ENCODE assay signal across 1 fruit fly cellular context in the genomic region with DNA sequence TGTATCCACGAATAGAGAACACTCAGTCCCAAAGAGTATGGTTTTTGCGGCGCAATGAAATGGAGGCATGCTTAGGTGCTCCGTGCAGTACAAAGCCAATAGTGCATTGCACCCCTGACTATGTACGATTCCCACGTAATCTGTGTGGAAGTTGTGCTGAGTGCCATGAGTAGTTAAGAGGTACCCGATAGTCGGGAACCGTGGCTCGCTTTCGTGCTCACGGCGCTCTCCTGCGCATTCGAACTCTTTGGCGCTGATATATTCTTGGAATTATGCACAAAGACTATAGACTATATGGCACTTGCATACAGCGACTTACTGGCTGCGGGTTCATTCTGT.
TF ChIP-seq lines count a peak whose summit lies in the region.

No protein-coding gene starts in this region.

TF ChIP-seq in whole organism, embryonic, 481 proteins besides CTCF, POLR2A, EP300 and RAD21 (continued from another document and continues in another):
- peak; percentile 89 for TF ChIP-seq D19B (GFP tag; optimal IDR thresholded peaks at IDR 0.05; lab: Kevin White, UChicago)
- no peak for TF ChIP-seq CG5180 (GFP tag; optimal IDR thresholded peaks at IDR 0.05; lab: Kevin White, UChicago)
- TF ChIP-seq Side (GFP tag; optimal IDR thresholded peaks at IDR 0.05; lab: Kevin White, UChicago): no peak
- TF ChIP-seq Scr (GFP tag; IDR thresholded peaks at IDR 0.05; lab: Robert Waterston, UW; ENCODE audit: partially characterized antibody): no peak
- no peak for TF ChIP-seq Oli (tag; optimal IDR thresholded peaks at IDR 0.05; lab: Kevin White, UChicago)
- no peak; the same call in 1 of the 2 replicates for TF ChIP-seq Rx (GFP tag; IDR thresholded peaks at IDR 0.05; lab: Robert Waterston, UW)
- TF ChIP-seq Antp (GFP tag; optimal IDR thresholded peaks at IDR 0.05; lab: Kevin White, UChicago): peak; percentile 1
- no peak for TF ChIP-seq CG10543 (GFP tag; optimal IDR thresholded peaks at IDR 0.05; lab: Kevin White, UChicago)
- no peak for TF ChIP-seq Kr (GFP tag; optimal IDR thresholded peaks at IDR 0.05; lab: Kevin White, UChicago)
- TF ChIP-seq CG11723 (GFP tag; optimal IDR thresholded peaks at IDR 0.05; lab: Kevin White, UChicago): no peak
- TF ChIP-seq ERR (GFP tag; optimal IDR thresholded peaks at IDR 0.05; lab: Kevin White, UChicago): no peak
- TF ChIP-seq CG16815 (GFP tag; optimal IDR thresholded peaks at IDR 0.05; lab: Kevin White, UChicago): no peak
- no peak for TF ChIP-seq luna (GFP tag; optimal IDR thresholded peaks at IDR 0.05; lab: Kevin White, UChicago)
- no peak for TF ChIP-seq HmgD (GFP tag; optimal IDR thresholded peaks at IDR 0.05; lab: Kevin White, UChicago)
- TF ChIP-seq Ada2b (GFP tag; IDR thresholded peaks at IDR 0.05; lab: Robert Waterston, UW): peak; percentile 32; the same call in 1 of the 2 replicates
- TF ChIP-seq CG17802 (tag; optimal IDR thresholded peaks at IDR 0.05; lab: Kevin White, UChicago): no peak
- no peak for TF ChIP-seq Abd-B (GFP tag; optimal IDR thresholded peaks at IDR 0.05; lab: Kevin White, UChicago)
- TF ChIP-seq pfk (GFP tag; optimal IDR thresholded peaks at IDR 0.05; lab: Kevin White, UChicago): no peak
- TF ChIP-seq CG11695 (GFP tag; IDR thresholded peaks at IDR 0.05; lab: Robert Waterston, UW): no peak
- no peak for TF ChIP-seq CG15073 (GFP tag; optimal IDR thresholded peaks at IDR 0.05; lab: Kevin White, UChicago)
- TF ChIP-seq Usf (GFP tag; optimal IDR thresholded peaks at IDR 0.05; lab: Kevin White, UChicago): no peak
- no peak for TF ChIP-seq Stat92E (GFP tag; optimal IDR thresholded peaks at IDR 0.05; lab: Kevin White, UChicago)
- peak; percentile 28 for TF ChIP-seq bab2 (GFP tag; optimal IDR thresholded peaks at IDR 0.05; lab: Kevin White, UChicago)
- no peak for TF ChIP-seq CG1602 (GFP tag; optimal IDR thresholded peaks at IDR 0.05; lab: Kevin White, UChicago)
- no peak for TF ChIP-seq bbx (GFP tag; IDR thresholded peaks at IDR 0.05; lab: Robert Waterston, UW; ENCODE audit: partially characterized antibody)
- TF ChIP-seq CG10654 (GFP tag; optimal IDR thresholded peaks at IDR 0.05; lab: Kevin White, UChicago): no peak
- no peak for TF ChIP-seq CG13424 (tag; optimal IDR thresholded peaks at IDR 0.05; lab: Kevin White, UChicago)
- TF ChIP-seq CG10267 (tag; optimal IDR thresholded peaks at IDR 0.05; lab: Kevin White, UChicago): no peak
- TF ChIP-seq Med (GFP tag; lab: Kevin White, UChicago): peak; percentile 58
- no peak for TF ChIP-seq CG7372 (GFP tag; IDR thresholded peaks at IDR 0.05; lab: Robert Waterston, UW)
- TF ChIP-seq Hmx (GFP tag; optimal IDR thresholded peaks at IDR 0.05; lab: Kevin White, UChicago): no peak
- no peak for TF ChIP-seq kah (GFP tag; optimal IDR thresholded peaks at IDR 0.05; lab: Kevin White, UChicago)
- TF ChIP-seq dmrt99B (tag; optimal IDR thresholded peaks at IDR 0.05; lab: Kevin White, UChicago): peak; percentile 29
- TF ChIP-seq Dref (GFP tag; IDR thresholded peaks at IDR 0.05; lab: Robert Waterston, UW): no peak
- TF ChIP-seq Atf3 (GFP tag; optimal IDR thresholded peaks at IDR 0.05; lab: Kevin White, UChicago): no peak
- TF ChIP-seq CG18619 (GFP tag; optimal IDR thresholded peaks at IDR 0.05; lab: Kevin White, UChicago): no peak
- no peak for TF ChIP-seq stwl (tag; optimal IDR thresholded peaks at IDR 0.05; lab: Kevin White, UChicago)
- TF ChIP-seq dpn (GFP tag; optimal IDR thresholded peaks at IDR 0.05; lab: Kevin White, UChicago): peak in 1 of 2 experiments; percentile 15
- TF ChIP-seq prd (optimal IDR thresholded peaks at IDR 0.05; lab: Kevin White, UChicago): no peak
- TF ChIP-seq prd (GFP tag; IDR thresholded peaks at IDR 0.05; lab: Robert Waterston, UW): peak; percentile 30; the same call in 1 of the 3 replicates
- no peak for TF ChIP-seq sima (GFP tag; optimal IDR thresholded peaks at IDR 0.05; lab: Kevin White, UChicago)
- TF ChIP-seq ase (GFP tag; IDR thresholded peaks at IDR 0.05; lab: Robert Waterston, UW): no peak
- no peak for TF ChIP-seq Myb (GFP tag; optimal IDR thresholded peaks at IDR 0.05; lab: Kevin White, UChicago)
- TF ChIP-seq CG4360 (GFP tag; IDR thresholded peaks at IDR 0.05; lab: Robert Waterston, UW): no peak
- TF ChIP-seq grau (tag; optimal IDR thresholded peaks at IDR 0.05; lab: Kevin White, UChicago): no peak
- TF ChIP-seq salm (tag; optimal IDR thresholded peaks at IDR 0.05; lab: Kevin White, UChicago): no peak
- TF ChIP-seq ewg (GFP tag; optimal IDR thresholded peaks at IDR 0.05; lab: Kevin White, UChicago): no peak
- no peak for TF ChIP-seq lola (GFP tag; optimal IDR thresholded peaks at IDR 0.05; lab: Kevin White, UChicago)
- no peak for TF ChIP-seq klu (GFP tag; IDR thresholded peaks at IDR 0.05; lab: Robert Waterston, UW)
- no peak for TF ChIP-seq Fer2 (tag; optimal IDR thresholded peaks at IDR 0.05; lab: Kevin White, UChicago)
- TF ChIP-seq ttk (GFP tag; IDR thresholded peaks at IDR 0.05; lab: Robert Waterston, UW): peak; percentile 29; the same call in 1 of the 2 replicates
- TF ChIP-seq mam (GFP tag; optimal IDR thresholded peaks at IDR 0.05; lab: Kevin White, UChicago): no peak
- no peak for TF ChIP-seq CG3847 (GFP tag; IDR thresholded peaks at IDR 0.05; lab: Robert Waterston, UW)
- no peak for TF ChIP-seq ara (GFP tag; IDR thresholded peaks at IDR 0.05; lab: Robert Waterston, UW)
- TF ChIP-seq CG3407 (GFP tag; optimal IDR thresholded peaks at IDR 0.05; lab: Kevin White, UChicago): no peak
- TF ChIP-seq CG17385 (GFP tag; optimal IDR thresholded peaks at IDR 0.05; lab: Kevin White, UChicago): no peak
- TF ChIP-seq CG9437 (GFP tag; optimal IDR thresholded peaks at IDR 0.05; lab: Kevin White, UChicago): no peak
- no peak for TF ChIP-seq Tbp (GFP tag; optimal IDR thresholded peaks at IDR 0.05; lab: Kevin White, UChicago)
- TF ChIP-seq Hr78 (GFP tag; optimal IDR thresholded peaks at IDR 0.05; lab: Kevin White, UChicago): peak in 1 of 2 experiments; percentile 45
- no peak for TF ChIP-seq gcm (GFP tag; optimal IDR thresholded peaks at IDR 0.05; lab: Kevin White, UChicago)
- no peak for TF ChIP-seq CG33557 (GFP tag; optimal IDR thresholded peaks at IDR 0.05; lab: Kevin White, UChicago)
- no peak for TF ChIP-seq sim (GFP tag; IDR thresholded peaks at IDR 0.05; lab: Robert Waterston, UW)
- no peak for TF ChIP-seq HLH54F (GFP tag; optimal IDR thresholded peaks at IDR 0.05; lab: Kevin White, UChicago)
- no peak for TF ChIP-seq exex (tag; optimal IDR thresholded peaks at IDR 0.05; lab: Kevin White, UChicago)
- TF ChIP-seq CG6272 (GFP tag; IDR thresholded peaks at IDR 0.05; lab: Robert Waterston, UW): no peak
- TF ChIP-seq gro (GFP tag; optimal IDR thresholded peaks at IDR 0.05; lab: Kevin White, UChicago): no peak
- no peak for TF ChIP-seq Asciz (GFP tag; optimal IDR thresholded peaks at IDR 0.05; lab: Kevin White, UChicago)
- TF ChIP-seq CG12236 (GFP tag; optimal IDR thresholded peaks at IDR 0.05; lab: Kevin White, UChicago): no peak
- TF ChIP-seq ap (GFP tag; IDR thresholded peaks at IDR 0.05; lab: Robert Waterston, UW): no peak
- no peak for TF ChIP-seq amos (GFP tag; IDR thresholded peaks at IDR 0.05; lab: Robert Waterston, UW; ENCODE audit: partially characterized antibody)
- TF ChIP-seq bowl (GFP tag; IDR thresholded peaks at IDR 0.05; lab: Robert Waterston, UW): no peak
- no peak for TF ChIP-seq NK7.1 (GFP tag; optimal IDR thresholded peaks at IDR 0.05; lab: Kevin White, UChicago)
- TF ChIP-seq Dp (GFP tag; optimal IDR thresholded peaks at IDR 0.05; lab: Kevin White, UChicago): no peak
- no peak for TF ChIP-seq jing (GFP tag; optimal IDR thresholded peaks at IDR 0.05; lab: Kevin White, UChicago)
- no peak for TF ChIP-seq CG2202 (tag; optimal IDR thresholded peaks at IDR 0.05; lab: Kevin White, UChicago)
- TF ChIP-seq NfI (GFP tag; optimal IDR thresholded peaks at IDR 0.05; lab: Kevin White, UChicago): no peak
- no peak for TF ChIP-seq yki (optimal IDR thresholded peaks at IDR 0.05; lab: Kevin White, UChicago)
- no peak for TF ChIP-seq ato (GFP tag; IDR thresholded peaks at IDR 0.05; lab: Robert Waterston, UW; ENCODE audit: partially characterized antibody)
- no peak for TF ChIP-seq trh (GFP tag; optimal IDR thresholded peaks at IDR 0.05; lab: Kevin White, UChicago)
- no peak for TF ChIP-seq run (tag; optimal IDR thresholded peaks at IDR 0.05; lab: Kevin White, UChicago)
- peak; percentile 35 for TF ChIP-seq CG7839 (tag; optimal IDR thresholded peaks at IDR 0.05; lab: Kevin White, UChicago)
- no peak for TF ChIP-seq CG17612 (GFP tag; IDR thresholded peaks at IDR 0.05; lab: Robert Waterston, UW)
- TF ChIP-seq Fer3 (tag; optimal IDR thresholded peaks at IDR 0.05; lab: Kevin White, UChicago): no peak
- TF ChIP-seq CG10979 (tag; optimal IDR thresholded peaks at IDR 0.05; lab: Kevin White, UChicago): no peak
- TF ChIP-seq D (optimal IDR thresholded peaks at IDR 0.05; lab: Kevin White, UChicago): no peak
- TF ChIP-seq D (GFP tag; optimal IDR thresholded peaks at IDR 0.05; lab: Kevin White, UChicago): no peak
- TF ChIP-seq CG8290 (GFP tag; optimal IDR thresholded peaks at IDR 0.05; lab: Kevin White, UChicago): no peak
- peak in 1 of 2 experiments; percentile 34 for TF ChIP-seq CG8290 (tag; optimal IDR thresholded peaks at IDR 0.05; lab: Kevin White, UChicago)
- peak; percentile 48; the same call in 1 of the 2 replicates for TF ChIP-seq sob (GFP tag; IDR thresholded peaks at IDR 0.05; lab: Robert Waterston, UW)
- TF ChIP-seq CG17912 (GFP tag; optimal IDR thresholded peaks at IDR 0.05; lab: Kevin White, UChicago): no peak
- TF ChIP-seq CG8359 (GFP tag; optimal IDR thresholded peaks at IDR 0.05; lab: Kevin White, UChicago; ENCODE audit: borderline replicate concordance): no peak
- no peak for TF ChIP-seq Pdp1 (GFP tag; optimal IDR thresholded peaks at IDR 0.05; lab: Kevin White, UChicago)
- TF ChIP-seq nerfin-2 (GFP tag; IDR thresholded peaks at IDR 0.05; lab: Robert Waterston, UW; ENCODE audit: partially characterized antibody): no peak
- no peak for TF ChIP-seq CG7928 (GFP tag; optimal IDR thresholded peaks at IDR 0.05; lab: Kevin White, UChicago)
- TF ChIP-seq CG32772 (GFP tag; IDR thresholded peaks at IDR 0.05; lab: Robert Waterston, UW): peak; percentile 32; the same call in 1 of the 2 replicates
- TF ChIP-seq CG4707 (GFP tag; optimal IDR thresholded peaks at IDR 0.05; lab: Kevin White, UChicago): no peak
- TF ChIP-seq CG7556 (GFP tag; optimal IDR thresholded peaks at IDR 0.05; lab: Kevin White, UChicago): no peak
- TF ChIP-seq knrl (GFP tag; IDR thresholded peaks at IDR 0.05; lab: Robert Waterston, UW; ENCODE audit: partially characterized antibody): no peak
- TF ChIP-seq Mrtf (GFP tag; IDR thresholded peaks at IDR 0.05; lab: Robert Waterston, UW): no peak
- no peak for TF ChIP-seq CG8924 (tag; optimal IDR thresholded peaks at IDR 0.05; lab: Kevin White, UChicago)
- no peak for TF ChIP-seq Dip2 (GFP tag; IDR thresholded peaks at IDR 0.05; lab: Robert Waterston, UW)
- no peak for TF ChIP-seq HLHmδ (GFP tag; optimal IDR thresholded peaks at IDR 0.05; lab: Kevin White, UChicago)
- no peak for TF ChIP-seq zen (tag; optimal IDR thresholded peaks at IDR 0.05; lab: Kevin White, UChicago)
- TF ChIP-seq Dll (GFP tag; IDR thresholded peaks at IDR 0.05; lab: Robert Waterston, UW; ENCODE audit: partially characterized antibody): no peak
- no peak for TF ChIP-seq rib (GFP tag; IDR thresholded peaks at IDR 0.05; lab: Robert Waterston, UW)
- TF ChIP-seq sc (optimal IDR thresholded peaks at IDR 0.05; lab: Kevin White, UChicago): no peak
- no peak for TF ChIP-seq sc (GFP tag; optimal IDR thresholded peaks at IDR 0.05; lab: Kevin White, UChicago)
- peak; percentile 5 for TF ChIP-seq phol (tag; optimal IDR thresholded peaks at IDR 0.05; lab: Kevin White, UChicago)
- no peak for TF ChIP-seq CG10147 (GFP tag; optimal IDR thresholded peaks at IDR 0.05; lab: Kevin White, UChicago)
- no peak for TF ChIP-seq ham (GFP tag; IDR thresholded peaks at IDR 0.05; lab: Robert Waterston, UW)
- TF ChIP-seq CG34224 (GFP tag; IDR thresholded peaks at IDR 0.05; lab: Robert Waterston, UW; ENCODE audit: partially characterized antibody): no peak
- no peak; the same call in 1 of the 2 replicates for TF ChIP-seq CG32767 (GFP tag; IDR thresholded peaks at IDR 0.05; lab: Robert Waterston, UW)
- no peak for TF ChIP-seq B-H2 (GFP tag; optimal IDR thresholded peaks at IDR 0.05; lab: Kevin White, UChicago)
- TF ChIP-seq sens (GFP tag; lab: Kevin White, UChicago): no peak
- peak; percentile 23; the same call in 1 of the 2 replicates for TF ChIP-seq Xrp1 (GFP tag; IDR thresholded peaks at IDR 0.05; lab: Robert Waterston, UW)
- no peak for TF ChIP-seq tin (GFP tag; optimal IDR thresholded peaks at IDR 0.05; lab: Kevin White, UChicago)
- TF ChIP-seq Sox100B (GFP tag; optimal IDR thresholded peaks at IDR 0.05; lab: Kevin White, UChicago): no peak
- TF ChIP-seq eyg (GFP tag; optimal IDR thresholded peaks at IDR 0.05; lab: Kevin White, UChicago): no peak
- no peak for TF ChIP-seq Hsf (GFP tag; optimal IDR thresholded peaks at IDR 0.05; lab: Kevin White, UChicago)
- TF ChIP-seq Dad (GFP tag; optimal IDR thresholded peaks at IDR 0.05; lab: Kevin White, UChicago): no peak
- TF ChIP-seq Dip3 (GFP tag; optimal IDR thresholded peaks at IDR 0.05; lab: Kevin White, UChicago): no peak
- TF ChIP-seq cwo (GFP tag; optimal IDR thresholded peaks at IDR 0.05; lab: Kevin White, UChicago): peak; percentile 15
- TF ChIP-seq CG30020 (tag; optimal IDR thresholded peaks at IDR 0.05; lab: Kevin White, UChicago): no peak
- TF ChIP-seq chinmo (GFP tag; IDR thresholded peaks at IDR 0.05; lab: Robert Waterston, UW; ENCODE audit: partially characterized antibody): no peak
- no peak for TF ChIP-seq CG1832 (GFP tag; optimal IDR thresholded peaks at IDR 0.05; lab: Kevin White, UChicago)
- no peak for TF ChIP-seq aop (GFP tag; IDR thresholded peaks at IDR 0.05; lab: Robert Waterston, UW)
- no peak for TF ChIP-seq CG2712 (tag; optimal IDR thresholded peaks at IDR 0.05; lab: Kevin White, UChicago)
- peak; percentile 4 for TF ChIP-seq lab (GFP tag; optimal IDR thresholded peaks at IDR 0.05; lab: Kevin White, UChicago)
- TF ChIP-seq ash1 (GFP tag; optimal IDR thresholded peaks at IDR 0.05; lab: Kevin White, UChicago): no peak
- TF ChIP-seq CkIIα-i1 (GFP tag; IDR thresholded peaks at IDR 0.05; lab: Robert Waterston, UW): no peak
- TF ChIP-seq z (GFP tag; IDR thresholded peaks at IDR 0.05; lab: Robert Waterston, UW): no peak
- TF ChIP-seq CG13775 (GFP tag; optimal IDR thresholded peaks at IDR 0.05; lab: Kevin White, UChicago): no peak
- TF ChIP-seq wor (GFP tag; IDR thresholded peaks at IDR 0.05; lab: Robert Waterston, UW): no peak
- TF ChIP-seq seq (GFP tag; IDR thresholded peaks at IDR 0.05; lab: Robert Waterston, UW): no peak
